Worm (Caenorhabditis elegans) whole organism, young adult: ENCODE measurements around the gene flp-7.

Source experiments
- B0261.1 ChIP-seq: sonication (generic microtip); optimal IDR thresholded peaks from 2 replicates; lab custom pipeline; 2016; ENCODE audit warnings: mild to moderate bottlenecking, missing genetic modification characterization, moderate library complexity, missing compliant biosample characterization
- D2030.7 ChIP-seq: fragments of 200-800 bp; sonication (Bioruptor generic); IDR thresholded peaks from 2 replicates; pipeline ENCODE4 v1.3.6; 2022; ENCODE audit warnings: missing genetic modification reagents, missing genetic modification characterization, missing compliant biosample characterization
- F10E7.11 ChIP-seq: sonication (generic microtip); optimal IDR thresholded peaks from 2 replicates; lab custom pipeline; 2017; ENCODE audit warnings: mild to moderate bottlenecking, missing genetic modification characterization, moderate library complexity, missing compliant biosample characterization
- F23B12.7 ChIP-seq: sonication (generic microtip); optimal IDR thresholded peaks from 2 replicates; lab custom pipeline; 2017; ENCODE audit warnings: missing genetic modification characterization, mild to moderate bottlenecking, missing compliant biosample characterization, antibody characterized with exemption, moderate library complexity; ENCODE audit not compliant: insufficient read depth
- F33H1.4 ChIP-seq: fragments of 200-800 bp; sonication (Bioruptor generic); IDR thresholded peaks from 2 replicates; pipeline ENCODE4 v1.3.6; 2022; ENCODE audit warnings: missing genetic modification reagents, missing genetic modification characterization, missing compliant biosample characterization
- F37B4.10 ChIP-seq: fragments of 200-800 bp; sonication (Bioruptor generic); IDR thresholded peaks from 2 replicates; pipeline ENCODE4 v1.3.6; 2022; ENCODE audit warnings: missing genetic modification characterization, missing compliant biosample characterization
- F52B5.7 ChIP-seq: sonication (generic microtip); optimal IDR thresholded peaks from 2 replicates; lab custom pipeline; 2016; ENCODE audit warnings: mild to moderate bottlenecking, missing genetic modification characterization, missing compliant biosample characterization
- F55B11.4 ChIP-seq: sonication (generic microtip); optimal IDR thresholded peaks from 2 replicates; lab custom pipeline; 2016; ENCODE audit warnings: missing compliant biosample characterization, missing genetic modification characterization, borderline replicate concordance; ENCODE audit not compliant: insufficient read depth
- Y53F4B.3 ChIP-seq: fragments of 200-800 bp; sonication (Bioruptor generic); IDR thresholded peaks from 2 replicates; pipeline ENCODE4 v1.3.6; 2022; ENCODE audit warnings: missing genetic modification reagents, missing genetic modification characterization, missing compliant biosample characterization
- Y53G8AR.9 ChIP-seq: fragments of 200-800 bp; sonication (Bioruptor generic); conservative IDR thresholded peaks from 2 replicates; pipeline ENCODE4 v1.3.6; 2022; ENCODE audit warnings: missing genetic modification reagents, missing genetic modification characterization, missing compliant biosample characterization
- Y67H2A.10 ChIP-seq: fragments of 200-800 bp; sonication (Bioruptor generic); conservative IDR thresholded peaks from 2 replicates; pipeline ENCODE4 v1.3.6; 2022; ENCODE audit warnings: missing genetic modification reagents, missing genetic modification characterization, missing compliant biosample characterization
- Y95B8A.8 ChIP-seq: fragments of 200-800 bp; sonication (Bioruptor generic); IDR thresholded peaks from 2 replicates; pipeline ENCODE4 v1.3.6; 2022; ENCODE audit warnings: missing genetic modification reagents, missing genetic modification characterization, missing compliant biosample characterization
- akir-1 ChIP-seq: fragments of 200-800 bp; sonication (Bioruptor generic); optimal IDR thresholded peaks from 2 replicates; lab custom pipeline; 2018; ENCODE audit warnings: mild to moderate bottlenecking, missing genetic modification characterization, moderate library complexity, missing compliant biosample characterization
- aptf-2 ChIP-seq: fragments of 200-800 bp; sonication (Bioruptor generic); conservative IDR thresholded peaks from 2 replicates; pipeline ENCODE4 v1.3.6; 2022; ENCODE audit warnings: missing genetic modification reagents, missing genetic modification characterization, missing compliant biosample characterization
- attf-3 ChIP-seq: fragments of 200-800 bp; sonication (Bioruptor generic); conservative IDR thresholded peaks from 2 replicates; pipeline ENCODE4 v1.3.6; 2022; ENCODE audit warnings: missing genetic modification reagents, missing genetic modification characterization, missing compliant biosample characterization
- attf-5 ChIP-seq: fragments of 200-800 bp; sonication (Bioruptor generic); optimal IDR thresholded peaks from 2 replicates; lab custom pipeline; 2018; ENCODE audit warnings: mild to moderate bottlenecking, missing genetic modification characterization, missing compliant biosample characterization
- cebp-2 ChIP-seq: fragments of 200-800 bp; sonication (Bioruptor generic); IDR thresholded peaks from 2 replicates; pipeline ENCODE4 v1.3.6; 2022; ENCODE audit warnings: missing genetic modification characterization, missing compliant biosample characterization
- ceh-27 ChIP-seq: fragments of 200-800 bp; sonication (Bioruptor generic); optimal IDR thresholded peaks from 2 replicates; lab custom pipeline; 2018; ENCODE audit warnings: mild to moderate bottlenecking, missing genetic modification characterization, moderate library complexity, missing compliant biosample characterization
- ceh-79 ChIP-seq: sonication (generic microtip); optimal IDR thresholded peaks from 2 replicates; lab custom pipeline; 2017; ENCODE audit warnings: mild to moderate bottlenecking, missing genetic modification characterization, missing compliant biosample characterization
- chd-7 ChIP-seq: sonication (generic microtip); optimal IDR thresholded peaks from 2 replicates; lab custom pipeline; 2016; ENCODE audit warnings: mild to moderate bottlenecking, missing genetic modification characterization, moderate library complexity, missing compliant biosample characterization
- die-1 ChIP-seq: sonication (generic microtip); optimal IDR thresholded peaks from 2 replicates; lab custom pipeline; 2016; ENCODE audit warnings: missing genotype, mild to moderate bottlenecking, missing genetic modification characterization, missing compliant biosample characterization
- egl-18 ChIP-seq: fragments of 200-800 bp; sonication (Bioruptor generic); IDR thresholded peaks from 2 replicates; pipeline ENCODE4 v1.3.6; 2022; ENCODE audit warnings: missing genetic modification reagents, missing genetic modification characterization, missing compliant biosample characterization
- ets-4 ChIP-seq: fragments of 200-800 bp; sonication (Bioruptor generic); optimal IDR thresholded peaks from 2 replicates; lab custom pipeline; 2018; ENCODE audit warnings: mild to moderate bottlenecking, missing genetic modification characterization, missing compliant biosample characterization
- him-1 ChIP-seq: sonication (generic microtip); optimal IDR thresholded peaks from 2 replicates; lab custom pipeline; 2016; ENCODE audit warnings: missing genotype, missing genetic modification reagents, missing genetic modification characterization, missing compliant biosample characterization
- hmg-20 ChIP-seq: fragments of 200-800 bp; sonication (Bioruptor generic); IDR thresholded peaks from 2 replicates; pipeline ENCODE4 v1.3.6; 2022; ENCODE audit warnings: missing genetic modification reagents, missing genetic modification characterization, missing compliant biosample characterization
- hsf-1 ChIP-seq: fragments of 200-800 bp; sonication (Bioruptor generic); IDR thresholded peaks from 2 replicates; pipeline ENCODE4 v1.3.6; 2022; ENCODE audit warnings: missing genetic modification reagents, missing genetic modification characterization, missing compliant biosample characterization
- lag-1 ChIP-seq: fragments of 200-800 bp; sonication (Bioruptor generic); IDR thresholded peaks from 2 replicates; pipeline ENCODE4 v1.3.6; 2022; ENCODE audit warnings: missing genetic modification reagents, missing genetic modification characterization, missing compliant biosample characterization
- let-526 ChIP-seq: fragments of 200-800 bp; sonication (Bioruptor generic); IDR thresholded peaks from 2 replicates; pipeline ENCODE4 v1.3.6; 2022; ENCODE audit warnings: missing genetic modification reagents, missing genetic modification characterization, missing compliant biosample characterization
- lin-26 ChIP-seq: fragments of 200-800 bp; sonication (Bioruptor generic); IDR thresholded peaks from 2 replicates; pipeline ENCODE4 v1.3.6; 2022; ENCODE audit warnings: missing genetic modification reagents, missing genetic modification characterization, missing compliant biosample characterization
- lin-35 ChIP-seq, 3 experiments: fragments of 150-350 bp in 2 of 3; sonication (generic microtip) in 1 of 3; optimal IDR thresholded peaks; 2 replicates each; lab custom pipeline; 2014 to 2018; ENCODE audit warnings: missing biosample characterization in 3 of 3, missing genetic modification characterization in 3 of 3, missing genetic modification reagents in 3 of 3
- lin-40 ChIP-seq: sonication (generic microtip); optimal IDR thresholded peaks from 2 replicates; lab custom pipeline; 2016; ENCODE audit warnings: missing genetic modification characterization, mild to moderate bottlenecking, missing compliant biosample characterization, missing genotype, missing genetic modification reagents
- lsl-1 ChIP-seq: fragments of 200-800 bp; sonication (Bioruptor generic); optimal IDR thresholded peaks from 2 replicates; lab custom pipeline; 2018; ENCODE audit warnings: mild to moderate bottlenecking, missing genetic modification characterization, moderate library complexity, missing compliant biosample characterization
- lsy-27 ChIP-seq: sonication (generic microtip); optimal IDR thresholded peaks from 2 replicates; lab custom pipeline; 2017; ENCODE audit warnings: missing genetic modification characterization, mild to moderate bottlenecking, missing compliant biosample characterization, antibody characterized with exemption, missing genotype, borderline replicate concordance; ENCODE audit not compliant: insufficient read depth
- nfya-2 ChIP-seq: fragments of 200-800 bp; sonication (Bioruptor generic); IDR thresholded peaks from 2 replicates; pipeline ENCODE4 v1.3.6; 2022; ENCODE audit warnings: missing genetic modification reagents, missing genetic modification characterization, missing compliant biosample characterization
- nfyb-1 ChIP-seq: fragments of 200-800 bp; sonication (Bioruptor generic); IDR thresholded peaks from 2 replicates; pipeline ENCODE4 v1.3.6; 2022; ENCODE audit warnings: missing genetic modification reagents, missing genetic modification characterization, missing compliant biosample characterization
- nhr-120 ChIP-seq: fragments of 200-800 bp; sonication (Bioruptor generic); IDR thresholded peaks from 2 replicates; pipeline ENCODE4 v1.3.6; 2022; ENCODE audit warnings: missing genetic modification characterization, missing compliant biosample characterization
- nhr-80 ChIP-seq: sonication (generic microtip); optimal IDR thresholded peaks from 2 replicates; lab custom pipeline; 2016; ENCODE audit warnings: missing genetic modification characterization, missing compliant biosample characterization
- rec-8 ChIP-seq, 2 experiments: sonication (generic microtip); optimal IDR thresholded peaks; 2 replicates each; lab custom pipeline; 2016; ENCODE audit warnings: mild to moderate bottlenecking in 2 of 2, missing genetic modification characterization in 2 of 2, missing genetic modification reagents in 2 of 2, missing genotype in 2 of 2, missing biosample characterization in 1 of 2, missing compliant biosample characterization in 1 of 2, moderate library complexity in 1 of 2
- sdz-38 ChIP-seq: sonication (generic microtip); optimal IDR thresholded peaks from 2 replicates; lab custom pipeline; 2016; ENCODE audit warnings: missing genotype, missing genetic modification characterization, missing compliant biosample characterization
- snpc-1.1 ChIP-seq: sonication (generic microtip); optimal IDR thresholded peaks from 2 replicates; lab custom pipeline; 2017; ENCODE audit warnings: missing genetic modification characterization, mild to moderate bottlenecking, missing compliant biosample characterization, antibody characterized with exemption, moderate library complexity, missing genotype, missing genetic modification reagents; ENCODE audit not compliant: insufficient read depth
- tlf-1 ChIP-seq: fragments of 200-800 bp; sonication (Bioruptor generic); optimal IDR thresholded peaks from 2 replicates; lab custom pipeline; 2018; ENCODE audit warnings: mild to moderate bottlenecking, missing genetic modification characterization, missing compliant biosample characterization
- unc-62 ChIP-seq: fragments of 150-350 bp; optimal IDR thresholded peaks from 2 replicates; lab custom pipeline; 2014; ENCODE audit warnings: missing biosample characterization, missing genetic modification reagents, missing genetic modification characterization
- ztf-18 ChIP-seq: sonication (generic microtip); optimal IDR thresholded peaks from 2 replicates; lab custom pipeline; 2016; ENCODE audit warnings: missing genotype, mild to moderate bottlenecking, missing genetic modification characterization, missing compliant biosample characterization
- ztf-28 ChIP-seq: fragments of 200-800 bp; sonication (Bioruptor generic); IDR thresholded peaks from 2 replicates; pipeline ENCODE4 v1.3.6; 2022; ENCODE audit warnings: missing genetic modification reagents, missing genetic modification characterization, missing compliant biosample characterization

Gene flp-7

DNA sequence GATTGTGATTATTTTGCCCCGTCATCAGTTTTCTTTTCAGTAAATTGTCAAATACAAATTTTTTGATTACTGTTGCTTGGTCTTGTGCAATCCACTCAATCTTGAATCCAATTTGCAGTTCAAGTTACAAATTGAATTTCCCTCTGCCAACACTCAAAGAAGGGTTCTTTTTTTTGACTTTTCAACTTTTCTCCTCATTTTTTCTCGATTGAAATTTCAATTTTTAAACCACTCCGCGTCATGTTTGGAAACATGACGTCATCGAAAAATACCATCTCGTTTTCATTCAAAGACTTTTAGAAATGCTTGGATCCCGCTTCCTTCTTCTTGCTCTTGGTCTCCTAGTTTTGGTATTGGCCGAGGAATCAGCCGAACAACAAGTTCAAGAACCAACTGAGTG, at the start of gene flp-7:
Gene flp-7 (plus strand): TSS at position 301 of the 400 bp plus-strand sequence.
- TF ChIP-seq let-526 (no peak), rec-8 (tag; optimal IDR thresholded peaks at IDR 0.05; lab: Kevin White, UChicago) (no peak), ceh-27 (no peak), lag-1 (GFP tag; lab: Robert Waterston, UW) (no peak), ztf-18 (tag; lab: Kevin White, UChicago) (no peak)

- TF ChIP-seq cebp-2 (no peak), let-526 (no peak)
Observed at ce11 chrX:5836527-5836926, 49.1 kb upstream of the flp-7 start.

DNA sequence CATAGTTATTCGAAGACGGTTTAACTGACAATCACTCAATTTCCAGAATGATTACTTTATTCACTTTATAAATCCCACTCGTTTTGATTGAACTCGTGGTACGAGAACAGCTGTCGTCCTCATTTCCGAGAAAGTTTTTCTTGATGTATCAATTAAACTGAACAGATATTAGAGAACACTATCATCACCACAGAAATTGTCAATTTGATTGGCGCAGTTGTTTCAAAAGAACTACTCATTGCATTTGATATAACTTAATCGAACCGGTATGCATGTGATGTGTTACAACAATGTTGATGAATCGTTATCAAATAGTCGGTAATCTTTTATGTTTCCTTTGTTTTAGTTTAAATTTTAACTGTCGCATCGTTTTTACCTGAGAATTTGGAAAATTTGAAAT, 48.6 kb upstream of the flp-7 start:
- TF ChIP-seq lsy-27 (tag; lab: Kevin White, UChicago) (no peak), nfya-2 (no peak), Y95B8A.8 (no peak), tlf-1 (GFP tag; lab: Kevin White, UChicago) (no peak), sdz-38 (tag; lab: Kevin White, UChicago) (no peak), snpc-1.1 (no peak), lin-40 (tag; lab: Kevin White, UChicago) (no peak), B0261.1 (tag; lab: Kevin White, UChicago) (no peak), hmg-20 (GFP tag; lab: Robert Waterston, UW) (no peak), attf-5 (GFP tag; lab: Kevin White, UChicago) (no peak), F37B4.10 (GFP tag; lab: Robert Waterston, UW) (no peak), hsf-1 (no peak), F33H1.4 (GFP tag; lab: Robert Waterston, UW) (no peak), attf-3 (no peak), unc-62 (no peak), egl-18 (GFP tag; lab: Robert Waterston, UW) (no peak), Y53G8AR.9 (GFP tag; lab: Robert Waterston, UW) (no peak)

DNA sequence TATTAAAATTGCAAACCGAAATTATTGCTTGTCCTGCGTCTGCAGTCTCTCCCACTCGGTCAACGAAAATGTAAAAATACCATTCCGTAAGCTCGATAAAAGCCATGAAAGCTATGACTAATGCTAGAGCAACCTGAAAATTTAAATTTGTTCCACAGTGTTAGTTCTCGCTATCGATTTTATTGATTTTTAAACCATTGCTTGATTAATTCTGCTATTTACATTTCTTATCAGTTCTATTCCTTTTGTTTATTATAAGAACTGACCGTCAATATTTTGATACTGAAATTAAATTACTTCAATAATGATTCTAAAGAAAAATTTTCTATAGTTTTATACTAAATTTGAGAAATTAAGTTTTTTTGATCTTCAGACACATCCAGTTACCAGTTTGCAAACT, 46.5 kb upstream of the flp-7 start:
- TF ChIP-seq aptf-2 (GFP tag; lab: Robert Waterston, UW) (no peak), F33H1.4 (GFP tag; lab: Robert Waterston, UW) (no peak), nfya-2 (no peak), chd-7 (tag; lab: Kevin White, UChicago) (no peak), ets-4 (GFP tag; lab: Kevin White, UChicago) (no peak), akir-1 (no peak), Y67H2A.10 (GFP tag; lab: Robert Waterston, UW) (no peak), snpc-1.1 (no peak)

ce11 chrX:5839643-5840042, 46.0 kb upstream of the flp-7 start, which contains the start of gene dct-11:
Gene dct-11, minus strand, starts transcription at chrX:5839778.
- TF ChIP-seq ceh-79 (tag; lab: Kevin White, UChicago) (no peak), ets-4 (GFP tag; lab: Kevin White, UChicago) (peak; percentile 6), him-1 (no peak), nfyb-1 (no peak), F52B5.7 (tag; lab: Kevin White, UChicago) (no peak), F55B11.4 (tag; lab: Kevin White, UChicago) (no peak), Y53F4B.3 (GFP tag; lab: Robert Waterston, UW) (no peak), lin-35 (GFP tag; optimal IDR thresholded peaks at IDR 0.05; lab: Kevin White, UChicago) (no peak), F10E7.11 (tag; lab: Kevin White, UChicago) (no peak), nhr-80 (peak; percentile 94), F23B12.7 (tag; lab: Kevin White, UChicago) (no peak), ztf-28 (GFP tag; lab: Robert Waterston, UW) (no peak), D2030.7 (no peak), nhr-120 (no peak), lin-26 (no peak), lsl-1 (GFP tag; lab: Kevin White, UChicago) (no peak), die-1 (no peak)
